Fruit fly (Drosophila melanogaster) whole organism: Measurements from ENCODE around the gene Ca-Ma2d.

Experiments
- CG8478 ChIP-seq: fragments of >200 bp; optimal IDR thresholded peaks from 2 replicates; lab custom pipeline; 2018; ENCODE audit warnings: inconsistent platforms
- Dll ChIP-seq: fragments of >200 bp; optimal IDR thresholded peaks from 2 replicates; lab custom pipeline; 2017
- EcR ChIP-seq, 2 experiments: fragments of >200 bp; optimal IDR thresholded peaks; 2 replicates each; lab custom pipeline; 2017; ENCODE audit warnings: missing biosample characterization in 2 of 2, missing genetic modification characterization in 2 of 2, missing genetic modification reagents in 2 of 2
- pan ChIP-seq: fragments of >200 bp; optimal IDR thresholded peaks from 2 replicates; lab custom pipeline; 2017
- psq ChIP-seq: fragments of >200 bp; optimal IDR thresholded peaks from 2 replicates; lab custom pipeline; 2017
- usp ChIP-seq: fragments of >200 bp; optimal IDR thresholded peaks from 2 replicates; lab custom pipeline; 2017; ENCODE audit warnings: missing biosample characterization, missing genetic modification characterization, mixed read lengths

Ca-Ma2d gene

DNA sequence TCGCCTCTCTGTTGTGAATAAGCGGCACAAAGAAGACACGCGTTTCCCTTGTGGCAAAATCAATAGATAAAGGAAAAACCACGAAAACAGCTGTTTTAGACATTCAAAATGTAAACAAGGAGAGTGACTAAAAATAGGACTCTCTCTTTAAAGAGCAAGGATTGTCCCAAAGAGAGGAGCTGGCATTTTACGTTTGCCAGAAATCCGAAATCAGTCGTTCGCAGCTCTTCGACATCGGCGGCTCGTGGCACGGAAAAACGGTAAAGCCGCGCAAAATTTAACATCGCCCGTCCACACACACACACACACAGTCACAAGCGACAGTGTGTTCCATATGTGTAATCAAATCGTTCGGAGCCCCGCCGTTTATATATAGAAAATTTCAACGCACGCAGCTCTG is at the start of gene Ca-Ma2d:
TSS of gene Ca-Ma2d (plus strand) at position 211 of the 400 bp plus-strand sequence.
- TF ChIP-seq CG8478 (lab: Kevin White, UChicago) = no peak
- no peak for TF ChIP-seq pan (lab: Kevin White, UChicago)
- TF ChIP-seq Dll = no peak
- TF ChIP-seq usp = no peak
- no peak for TF ChIP-seq psq (lab: Kevin White, UChicago)
- no peak for TF ChIP-seq EcR (GFP tag; optimal IDR thresholded peaks at IDR 0.05; lab: Kevin White, UChicago)

DNA sequence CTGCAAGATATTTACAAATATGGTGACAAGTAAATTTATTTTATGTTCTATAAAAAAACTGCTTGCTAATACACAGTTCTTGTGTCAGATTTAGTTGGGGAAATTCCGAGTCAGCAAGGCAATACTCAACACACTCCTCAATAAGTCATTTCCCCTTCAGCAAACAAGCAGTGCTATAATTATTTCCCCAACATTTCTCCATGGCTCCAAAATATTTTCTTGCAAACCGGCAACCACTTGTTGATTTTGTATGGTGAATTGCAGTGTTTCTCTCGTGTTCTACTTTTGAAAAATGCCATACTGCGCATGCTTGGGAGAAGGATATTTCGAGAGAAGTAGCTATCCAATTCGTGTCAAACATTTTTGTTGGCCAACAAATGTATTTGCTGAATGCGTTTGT is 33.1 kb upstream of the Ca-Ma2d start:
- no peak for TF ChIP-seq pan (lab: Kevin White, UChicago)
- TF ChIP-seq usp = no peak
- no peak for TF ChIP-seq CG8478 (lab: Kevin White, UChicago)
- TF ChIP-seq EcR (GFP tag; optimal IDR thresholded peaks at IDR 0.05; lab: Kevin White, UChicago) = no peak
- TF ChIP-seq Dll = no peak
- TF ChIP-seq psq (lab: Kevin White, UChicago) = no peak

DNA sequence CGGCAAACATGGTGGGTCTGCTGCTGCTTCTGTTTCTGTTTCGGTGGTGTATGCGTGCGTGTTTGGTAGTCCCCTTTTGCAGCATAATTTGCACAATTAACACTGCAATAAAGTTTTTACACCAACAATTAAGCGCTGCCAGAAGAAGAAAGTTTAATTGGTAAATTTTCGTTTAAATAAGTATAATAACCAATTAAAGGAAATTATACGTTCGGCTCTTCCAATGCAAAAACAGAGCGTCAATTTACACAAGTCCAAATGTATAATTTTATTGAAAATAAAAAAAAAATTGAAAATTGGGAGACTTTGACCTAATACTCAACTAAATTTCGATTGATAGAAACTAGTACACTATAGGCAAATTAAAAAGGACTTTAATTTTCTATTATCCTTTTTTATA is 20.1 kb upstream of the Ca-Ma2d start, which contains the start of gene CG31819:
TSS of gene CG31819 (plus strand) at position 301 of the 400 bp plus-strand sequence.
- TF ChIP-seq CG8478 (lab: Kevin White, UChicago) = no peak
- no peak for TF ChIP-seq EcR (GFP tag; optimal IDR thresholded peaks at IDR 0.05; lab: Kevin White, UChicago)
- no peak for TF ChIP-seq psq (lab: Kevin White, UChicago)
- no peak for TF ChIP-seq pan (lab: Kevin White, UChicago)
- TF ChIP-seq Dll = no peak
- no peak for TF ChIP-seq usp

DNA sequence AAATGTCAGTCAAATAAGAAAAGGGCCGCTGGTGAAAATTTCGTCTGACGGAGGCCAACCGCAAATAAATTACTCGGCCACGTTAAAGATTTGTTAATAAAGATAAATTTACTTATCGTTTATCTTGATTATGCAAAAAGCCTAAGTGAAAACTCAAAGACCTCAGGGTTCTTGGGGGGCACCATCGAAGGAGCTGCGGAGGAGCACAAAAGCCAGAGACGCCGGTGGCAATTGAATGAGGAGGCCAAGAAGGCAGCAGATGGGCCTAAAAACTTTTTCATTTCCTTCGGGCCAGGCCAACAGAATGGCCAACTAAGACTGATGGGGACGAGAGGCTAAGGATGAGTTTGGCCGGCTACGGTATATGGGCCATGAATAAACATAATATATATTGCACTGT is 15.0 kb upstream of the Ca-Ma2d start:
- TF ChIP-seq CG8478 (lab: Kevin White, UChicago) (no peak), psq (lab: Kevin White, UChicago) (no peak), usp (no peak), pan (lab: Kevin White, UChicago) (no peak)

DNA sequence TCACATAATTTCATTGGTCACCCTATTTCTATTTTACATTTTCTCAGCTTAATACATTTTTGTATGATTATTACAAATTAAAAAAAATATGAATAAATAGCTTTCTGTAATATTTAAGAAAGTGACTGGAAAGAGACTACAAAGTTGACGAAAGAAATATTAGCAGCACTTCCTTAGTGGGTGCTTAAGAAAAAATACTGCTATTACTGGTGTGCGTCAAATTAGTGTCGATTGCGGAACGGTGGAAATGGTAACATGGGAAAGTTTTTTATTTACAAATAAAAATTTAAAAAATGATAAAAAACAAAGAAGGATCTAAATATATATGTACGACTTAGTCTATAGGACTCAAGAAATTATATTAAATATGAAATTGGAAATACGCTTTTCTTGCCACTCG is 7.3 kb upstream of the Ca-Ma2d start:
- TF ChIP-seq CG8478 (lab: Kevin White, UChicago) (no peak), EcR (GFP tag; optimal IDR thresholded peaks at IDR 0.05; lab: Kevin White, UChicago) (no peak), pan (lab: Kevin White, UChicago) (no peak), Dll (no peak), psq (lab: Kevin White, UChicago) (no peak), usp (no peak)

DNA sequence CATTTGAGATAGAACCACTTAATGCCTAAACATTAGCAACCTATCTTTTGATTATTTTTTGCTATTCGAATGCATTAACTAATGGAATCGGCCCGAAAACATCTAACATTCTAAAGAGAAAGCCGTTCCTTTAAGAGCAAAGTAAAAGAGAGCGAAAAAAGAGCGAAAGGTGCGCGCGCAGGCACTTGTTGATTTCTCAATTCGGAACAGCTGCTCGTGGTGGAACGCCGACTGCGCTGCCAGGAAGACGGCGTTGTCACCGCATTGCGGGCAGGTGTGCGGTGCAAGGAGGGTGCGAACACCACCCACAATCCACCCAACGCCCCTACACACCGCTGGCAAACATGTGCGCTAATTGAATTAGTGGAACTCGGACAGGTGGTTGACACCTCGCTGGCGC is 3.5 kb downstream of the Ca-Ma2d start:
- TF ChIP-seq Dll (no peak), psq (lab: Kevin White, UChicago) (no peak), pan (lab: Kevin White, UChicago) (no peak), usp (no peak), CG8478 (lab: Kevin White, UChicago) (no peak), EcR (GFP tag; optimal IDR thresholded peaks at IDR 0.05; lab: Kevin White, UChicago) (no peak)

DNA sequence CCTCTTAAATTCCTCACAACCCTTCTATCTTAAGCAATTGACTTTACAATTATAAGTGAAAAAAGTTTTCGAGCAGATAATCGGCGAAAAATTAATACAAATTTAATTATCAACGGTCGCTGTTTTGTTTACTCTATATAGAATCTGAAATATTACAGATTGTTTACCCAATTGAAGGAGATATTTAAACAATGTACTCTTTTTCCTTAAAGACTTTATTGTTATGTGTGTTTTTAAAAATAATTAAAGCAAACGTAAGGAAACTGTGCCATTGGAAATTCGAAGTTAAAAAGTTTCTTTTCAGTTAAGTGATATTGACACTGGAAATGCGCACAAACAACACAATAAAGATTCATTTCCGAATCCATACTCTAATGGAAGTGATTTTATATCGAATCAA is 10.4 kb downstream of the Ca-Ma2d start, which contains the start of gene CG42818:
TSS of gene CG42818 (plus strand) at position 301 of the 400 bp plus-strand sequence.
- TF ChIP-seq psq (lab: Kevin White, UChicago) (no peak), pan (lab: Kevin White, UChicago) (no peak), Dll (no peak), EcR (GFP tag; optimal IDR thresholded peaks at IDR 0.05; lab: Kevin White, UChicago) (no peak), CG8478 (lab: Kevin White, UChicago) (no peak), usp (no peak)

dm6 chr2L:16251598-16252131 is 20.4 kb downstream of the Ca-Ma2d start, which contains the start of gene CG46309:
CG46309 (minus strand) TSS chr2L:16251788.
- TF ChIP-seq usp (no peak), CG8478 (lab: Kevin White, UChicago) (no peak), Dll (no peak), psq (lab: Kevin White, UChicago) (no peak), EcR (GFP tag; optimal IDR thresholded peaks at IDR 0.05; lab: Kevin White, UChicago) (no peak), pan (lab: Kevin White, UChicago) (no peak)

dm6 chr2L:16255232-16256117 is 24.2 kb downstream of the Ca-Ma2d start:
- no peak for TF ChIP-seq pan (lab: Kevin White, UChicago)
- TF ChIP-seq EcR (GFP tag; optimal IDR thresholded peaks at IDR 0.05; lab: Kevin White, UChicago) = no peak
- no peak for TF ChIP-seq psq (lab: Kevin White, UChicago)
- TF ChIP-seq CG8478 (lab: Kevin White, UChicago) = no peak
- TF ChIP-seq usp = no peak
- no peak for TF ChIP-seq Dll

- no peak for TF ChIP-seq psq (lab: Kevin White, UChicago)
- TF ChIP-seq EcR (GFP tag; optimal IDR thresholded peaks at IDR 0.05; lab: Kevin White, UChicago) = no peak
- no peak for TF ChIP-seq CG8478 (lab: Kevin White, UChicago)
- no peak for TF ChIP-seq Dll
- no peak for TF ChIP-seq usp
- TF ChIP-seq pan (lab: Kevin White, UChicago) = no peak
Observed at dm6 chr2L:16256118-16256435, 24.8 kb downstream of the Ca-Ma2d start.

DNA sequence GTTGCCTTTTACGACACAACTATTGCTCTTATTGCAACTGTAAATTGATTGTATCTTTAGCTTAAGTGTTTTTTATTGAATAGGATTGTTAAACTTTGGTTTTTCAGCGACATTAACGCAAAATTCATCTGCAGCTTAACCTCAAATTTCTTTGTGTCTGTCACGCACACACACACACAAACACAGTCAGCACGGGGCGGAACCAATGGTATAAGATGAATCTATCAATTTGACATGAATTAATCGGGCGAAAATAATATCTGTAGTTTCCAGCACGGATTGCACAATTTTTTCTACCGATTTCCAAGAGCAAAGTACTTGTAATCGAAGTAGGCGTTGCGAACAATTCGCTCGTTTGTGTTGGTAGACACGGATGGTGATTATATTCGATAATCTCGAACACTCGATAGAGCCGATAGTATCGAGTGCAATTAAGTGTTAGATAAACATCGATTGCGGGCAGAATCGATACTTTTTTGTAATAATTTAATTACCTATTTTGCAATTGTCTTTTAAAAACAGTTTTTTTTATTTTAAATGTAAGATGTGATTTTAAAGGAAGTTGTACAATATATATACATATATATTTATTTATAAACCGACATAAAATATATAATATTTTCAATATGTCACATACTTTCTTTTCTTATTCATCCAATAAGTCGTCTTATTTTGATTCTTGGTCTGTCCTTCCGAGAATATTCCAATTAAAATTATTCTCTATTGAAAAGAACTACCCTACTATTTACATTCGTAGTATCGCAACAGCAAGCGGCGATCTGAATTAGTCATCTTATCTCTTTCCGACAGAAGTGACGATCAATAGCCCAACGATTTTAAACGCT is 26.2 kb downstream of the Ca-Ma2d start, which contains the start of the genes PRL-1 and EndoGI:
TSS of gene PRL-1 (minus strand) at position 380 of the 845 bp plus-strand sequence.
TSS of gene EndoGI (plus strand) at position 462 of the 845 bp plus-strand sequence.
- peak; percentile 47 for TF ChIP-seq CG8478 (lab: Kevin White, UChicago)
- no peak for TF ChIP-seq usp
- no peak for TF ChIP-seq EcR (GFP tag; optimal IDR thresholded peaks at IDR 0.05; lab: Kevin White, UChicago)
- TF ChIP-seq Dll = no peak
